Worm (Caenorhabditis elegans): ENCODE measurements around the gene C28H8.5.

DNA sequence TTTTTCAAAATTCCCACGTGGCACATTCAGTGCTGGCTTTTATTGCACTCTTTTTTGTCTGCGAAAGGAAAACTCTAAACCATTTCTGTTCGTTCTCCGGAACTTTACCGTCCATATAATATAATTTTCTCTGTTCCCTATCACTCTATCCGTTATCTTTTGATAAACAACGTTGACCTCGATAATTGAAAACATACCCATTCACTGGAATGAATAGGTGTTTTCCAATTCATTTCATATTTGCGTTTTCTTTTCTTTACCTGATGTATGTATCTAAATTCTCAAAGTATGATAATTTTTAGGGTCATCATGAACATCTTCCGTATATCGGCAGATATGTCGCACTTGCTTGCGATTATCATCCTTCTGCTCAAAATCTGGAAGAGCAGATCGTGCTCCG, 22.6 kb downstream of the C28H8.5 start, which contains the start of gene erd-2.2:
- TF ChIP-seq ama-1 (optimal IDR thresholded peaks at IDR 0.05) = no peak
- no peak for TF ChIP-seq mdl-1 (tag; optimal IDR thresholded peaks at IDR 0.05)
- no peak for TF ChIP-seq unc-39 (tag; optimal IDR thresholded peaks at IDR 0.05)
- TF ChIP-seq lsy-2 (tag; optimal IDR thresholded peaks at IDR 0.05) = no peak
- TF ChIP-seq ZK546.5 (tag; optimal IDR thresholded peaks at IDR 0.05) = no peak
- no peak for TF ChIP-seq snpc-4 (tag; optimal IDR thresholded peaks at IDR 0.05)
